Worm (Caenorhabditis elegans): ENCODE results near the gene ogt-1.

ogt-1 gene

DNA sequence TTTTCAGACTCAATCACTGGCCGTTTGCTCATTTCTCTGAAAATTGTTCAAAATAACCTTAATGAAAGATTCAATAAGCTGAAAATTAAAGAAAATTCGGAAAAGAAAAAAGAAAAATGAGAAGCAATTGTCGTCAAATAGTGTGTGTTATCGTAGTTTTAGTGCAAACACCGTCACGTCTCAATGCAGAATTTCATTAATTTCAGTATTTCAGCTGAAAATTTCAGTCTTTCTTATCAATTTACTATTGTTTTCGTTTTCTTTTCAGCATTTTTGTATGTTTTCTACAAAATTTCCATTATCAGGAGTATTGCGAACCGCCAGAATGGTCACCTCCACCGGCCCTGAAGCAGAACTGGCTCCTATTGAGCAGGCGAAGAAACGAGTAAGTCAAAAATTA lies 30.7 kb downstream of the ogt-1 start, which contains the start of the genes B0280.9 and rpia-1 (continued):
- TF ChIP-seq lim-7 (GFP tag; IDR thresholded peaks at IDR 0.05) (no peak), pqm-1 (tag; optimal IDR thresholded peaks at IDR 0.05) (peak; percentile 23), nhr-6 (tag; optimal IDR thresholded peaks at IDR 0.05) (no peak), hlh-30 (tag; optimal IDR thresholded peaks at IDR 0.05; ENCODE audit: insufficient read depth) (no peak), lin-13 (GFP tag; optimal IDR thresholded peaks at IDR 0.05) (no peak), lsy-2 (tag; optimal IDR thresholded peaks at IDR 0.05) (peak; percentile 42 to 96), dpl-1 (GFP tag; optimal IDR thresholded peaks at IDR 0.05) (peak; percentile 6), gei-8 (GFP tag; optimal IDR thresholded peaks at IDR 0.05) (no peak), ceh-82 (tag; optimal IDR thresholded peaks at IDR 0.05) (no peak), fos-1 (tag; optimal IDR thresholded peaks at IDR 0.05) (no peak), daf-19 (GFP tag; conservative IDR thresholded peaks at IDR 0.05) (no peak), mxl-3 (GFP tag; optimal IDR thresholded peaks at IDR 0.05) (no peak), duxl-1 (tag; optimal IDR thresholded peaks at IDR 0.05; ENCODE audit: poor library complexity) (no peak), Y105C5A.15 (GFP tag; IDR thresholded peaks at IDR 0.05) (no peak), F26F4.8 (GFP tag; conservative IDR thresholded peaks at IDR 0.05) (no peak), mes-2 (tag; optimal IDR thresholded peaks at IDR 0.05; ENCODE audit: poor library complexity, severe bottlenecking) (peak; percentile 44), zip-11 (GFP tag; IDR thresholded peaks at IDR 0.05) (no peak), php-3 (GFP tag; IDR thresholded peaks at IDR 0.05) (no peak), pha-4 (GFP tag; IDR thresholded peaks at IDR 0.05) (no peak), pha-4 (tag; optimal IDR thresholded peaks at IDR 0.05) (no peak), dve-1 (tag; optimal IDR thresholded peaks at IDR 0.05; ENCODE audit: insufficient read depth) (peak; percentile 52), tag-97 (GFP tag; IDR thresholded peaks at IDR 0.05) (no peak), ZK337.2 (GFP tag; IDR thresholded peaks at IDR 0.05) (no peak), madf-5 (GFP tag; IDR thresholded peaks at IDR 0.05) (no peak), unc-130 (GFP tag; optimal IDR thresholded peaks at IDR 0.05) (no peak), nhr-77 (tag; optimal IDR thresholded peaks at IDR 0.05) (peak; percentile 41), mdl-1 (tag; optimal IDR thresholded peaks at IDR 0.05) (no peak), nhr-25 (tag; optimal IDR thresholded peaks at IDR 0.05; ENCODE audit: borderline replicate concordance, insufficient read depth) (no peak), hif-1 (tag; optimal IDR thresholded peaks at IDR 0.05) (no peak), ZK546.5 (tag; optimal IDR thresholded peaks at IDR 0.05) (no peak), zag-1 (tag; optimal IDR thresholded peaks at IDR 0.05) (no peak), spr-1 (tag; optimal IDR thresholded peaks at IDR 0.05) (no peak), nhr-111 (GFP tag; optimal IDR thresholded peaks at IDR 0.05) (no peak), mxl-2 (GFP tag; conservative IDR thresholded peaks at IDR 0.05) (no peak), snpc-4 (tag; optimal IDR thresholded peaks at IDR 0.05) (no peak), sdz-12 (GFP tag; optimal IDR thresholded peaks at IDR 0.05) (no peak), lin-1 (GFP tag; IDR thresholded peaks at IDR 0.05) (no peak), zfp-3 (GFP tag; conservative IDR thresholded peaks at IDR 0.05) (no peak), ceh-32 (tag; optimal IDR thresholded peaks at IDR 0.05; ENCODE audit: poor library complexity) (no peak), madf-9 (GFP tag; conservative IDR thresholded peaks at IDR 0.05) (no peak), jun-1 (tag; optimal IDR thresholded peaks at IDR 0.05) (no peak), ztf-7 (tag; optimal IDR thresholded peaks at IDR 0.05) (peak; percentile 5), ama-1 (optimal IDR thresholded peaks at IDR 0.05) (no peak), skn-1 (tag; optimal IDR thresholded peaks at IDR 0.05) (no peak), set-16 (GFP tag; IDR thresholded peaks at IDR 0.05) (no peak), F49E8.2 (tag; optimal IDR thresholded peaks at IDR 0.05; ENCODE audit: borderline replicate concordance) (no peak), zip-2 (tag; optimal IDR thresholded peaks at IDR 0.05) (no peak), daf-12 (tag; optimal IDR thresholded peaks at IDR 0.05) (no peak), D1046.2 (GFP tag; IDR thresholded peaks at IDR 0.05) (no peak), unc-39 (tag; optimal IDR thresholded peaks at IDR 0.05) (no peak), unc-62 (GFP tag; optimal IDR thresholded peaks at IDR 0.05 in 1 of 2) (peak in 1 of 2 experiments; percentile 73), unc-62 (tag; optimal IDR thresholded peaks at IDR 0.05) (no peak)
